Fruit fly (Drosophila melanogaster): Measurements from ENCODE around the gene CG10462.

DNA sequence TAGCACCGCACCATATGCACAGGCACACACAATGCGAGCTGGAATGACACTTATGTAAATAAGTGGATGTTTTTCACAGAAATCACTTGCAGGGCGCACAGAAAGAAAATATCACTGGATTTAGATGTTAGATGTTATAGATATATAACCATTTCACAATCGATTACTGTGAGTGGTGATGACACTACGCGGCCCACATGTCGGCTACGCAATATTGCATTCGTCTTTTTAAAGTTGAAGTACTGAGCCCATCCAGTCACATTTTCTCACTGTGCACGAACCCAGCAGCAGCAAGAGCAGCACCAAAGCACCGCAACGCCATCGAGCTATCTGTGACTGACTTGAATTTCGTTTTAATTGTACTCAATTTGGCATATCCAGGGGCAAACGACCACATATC is 13.3 kb downstream of the CG10462 start:
- TF ChIP-seq CG9437 (GFP tag; optimal IDR thresholded peaks at IDR 0.05) (no peak), sim (GFP tag; IDR thresholded peaks at IDR 0.05) (no peak), CG8924 (tag; optimal IDR thresholded peaks at IDR 0.05) (no peak), CG2129 (GFP tag; IDR thresholded peaks at IDR 0.05; ENCODE audit: partially characterized antibody) (no peak), CG10654 (GFP tag; optimal IDR thresholded peaks at IDR 0.05) (no peak), Hr39 (optimal IDR thresholded peaks at IDR 0.05) (no peak), E2f2 (GFP tag; IDR thresholded peaks at IDR 0.05) (no peak), CG15073 (GFP tag; optimal IDR thresholded peaks at IDR 0.05) (no peak), Trl (optimal IDR thresholded peaks at IDR 0.05) (no peak), Trl (GFP tag; optimal IDR thresholded peaks at IDR 0.05) (no peak), CG7987 (GFP tag; optimal IDR thresholded peaks at IDR 0.05) (no peak)
